Fruit fly (Drosophila melanogaster) S2 (cell line): ENCODE results near the gene mthl2.

Experiments used
- CG8478 ChIP-seq: fragments of >200 bp; optimal IDR thresholded peaks from 2 replicates; lab custom pipeline; 2018
- CTCF ChIP-seq, 2 experiments: fragments of >200 bp; optimal IDR thresholded peaks; 2 replicates each; lab custom pipeline; 2018

Gene mthl2

dm6 chr3L:5617395-5617794, 12.8 kb downstream of the mthl2 start:
- no peak for TF ChIP-seq CTCF (optimal IDR thresholded peaks at IDR 0.05; lab: Kevin White, UChicago)
- TF ChIP-seq CG8478 (lab: Kevin White, UChicago) = no peak

- no peak for TF ChIP-seq CTCF (optimal IDR thresholded peaks at IDR 0.05; lab: Kevin White, UChicago)
- no peak for TF ChIP-seq CG8478 (lab: Kevin White, UChicago)
These were observed 14.1 kb downstream of the mthl2 start for dm6 chr3L:5618697-5619096.

dm6 chr3L:5621506-5621905, 16.9 kb downstream of the mthl2 start:
- no peak for TF ChIP-seq CTCF (optimal IDR thresholded peaks at IDR 0.05; lab: Kevin White, UChicago)
- no peak for TF ChIP-seq CG8478 (lab: Kevin White, UChicago)

- no peak for TF ChIP-seq CG8478 (lab: Kevin White, UChicago)
- no peak for TF ChIP-seq CTCF (optimal IDR thresholded peaks at IDR 0.05; lab: Kevin White, UChicago)
These were observed 17.3 kb downstream of the mthl2 start for dm6 chr3L:5621908-5622307.

- TF ChIP-seq CG8478 (lab: Kevin White, UChicago) = no peak
These were observed 18.7 kb downstream of the mthl2 start for dm6 chr3L:5623296-5623695.

dm6 chr3L:5625121-5625667, 20.6 kb downstream of the mthl2 start:
- no peak for TF ChIP-seq CG8478 (lab: Kevin White, UChicago)
- no peak for TF ChIP-seq CTCF (optimal IDR thresholded peaks at IDR 0.05; lab: Kevin White, UChicago)

- TF ChIP-seq CG8478 (lab: Kevin White, UChicago) = no peak
- no peak for TF ChIP-seq CTCF (optimal IDR thresholded peaks at IDR 0.05; lab: Kevin White, UChicago)
These were observed 21.9 kb downstream of the mthl2 start for dm6 chr3L:5626465-5626864.

- TF ChIP-seq CTCF (optimal IDR thresholded peaks at IDR 0.05; lab: Kevin White, UChicago) = no peak
- no peak for TF ChIP-seq CG8478 (lab: Kevin White, UChicago)
These were observed 23.2 kb downstream of the mthl2 start for dm6 chr3L:5627816-5628215.

- no peak for TF ChIP-seq CG8478 (lab: Kevin White, UChicago)
- no peak for TF ChIP-seq CTCF (optimal IDR thresholded peaks at IDR 0.05; lab: Kevin White, UChicago)
These were observed 25.6 kb downstream of the mthl2 start for dm6 chr3L:5630176-5630583.

dm6 chr3L:5630608-5631080, 26.1 kb downstream of the mthl2 start, which contains the start of gene Blimp-1:
Blimp-1 (plus strand) TSS chr3L:5630983.
- TF ChIP-seq CG8478 (lab: Kevin White, UChicago) (no peak), CTCF (optimal IDR thresholded peaks at IDR 0.05; lab: Kevin White, UChicago) (no peak)

dm6 chr3L:5631917-5632316, 27.3 kb downstream of the mthl2 start:
- TF ChIP-seq CG8478 (lab: Kevin White, UChicago) = no peak
- no peak for TF ChIP-seq CTCF (optimal IDR thresholded peaks at IDR 0.05; lab: Kevin White, UChicago)

- TF ChIP-seq CTCF (optimal IDR thresholded peaks at IDR 0.05; lab: Kevin White, UChicago) (no peak), CG8478 (lab: Kevin White, UChicago) (no peak)
These were observed 28.9 kb downstream of the mthl2 start for dm6 chr3L:5633247-5634187.

dm6 chr3L:5634188-5634894, 29.8 kb downstream of the mthl2 start:
- TF ChIP-seq CTCF (optimal IDR thresholded peaks at IDR 0.05; lab: Kevin White, UChicago) (no peak), CG8478 (lab: Kevin White, UChicago) (no peak)

dm6 chr3L:5635237-5636025, 30.8 kb downstream of the mthl2 start:
- TF ChIP-seq CG8478 (lab: Kevin White, UChicago) (no peak), CTCF (optimal IDR thresholded peaks at IDR 0.05; lab: Kevin White, UChicago) (no peak)
